Fruit fly (Drosophila melanogaster) whole organism, embryonic: Measurements from ENCODE around the gene CG43610.

Experiments used
- Blimp-1 ChIP-seq: fragments of 200-800 bp; sonication (Bioruptor generic); optimal IDR thresholded peaks from 3 replicates; lab custom pipeline; 2018; ENCODE audit warnings: missing biosample characterization, missing genetic modification characterization, mild to moderate bottlenecking, moderate library complexity, missing genetic modification reagents
- BtbVII ChIP-seq: fragments of 200-800 bp; sonication (Bioruptor generic); optimal IDR thresholded peaks from 3 replicates; lab custom pipeline; 2017; ENCODE audit warnings: missing biosample characterization, mild to moderate bottlenecking, missing genetic modification characterization
- C15 ChIP-seq: fragments of 200-800 bp; sonication (Bioruptor generic); IDR thresholded peaks from 3 replicates; pipeline ENCODE4 v1.3.6; 2022; ENCODE audit warnings: missing biosample characterization, missing genetic modification characterization
- CG10147 ChIP-seq: fragments of 200-800 bp; sonication (Bioruptor generic); optimal IDR thresholded peaks from 2 replicates; lab custom pipeline; 2019; ENCODE audit warnings: missing biosample characterization, mild to moderate bottlenecking, missing genetic modification characterization, moderate library complexity
- CG11456 ChIP-seq: fragments of 200-800 bp; sonication (Bioruptor generic); IDR thresholded peaks from 3 replicates; pipeline ENCODE4 v1.3.6; 2022; ENCODE audit warnings: missing biosample characterization, missing genetic modification characterization
- CG11504 ChIP-seq: fragments of 200-800 bp; sonication (Bioruptor generic); optimal IDR thresholded peaks from 3 replicates; lab custom pipeline; 2019; ENCODE audit warnings: missing biosample characterization, mild to moderate bottlenecking, missing genetic modification characterization, moderate library complexity
- CG15601 ChIP-seq: fragments of 200-800 bp; sonication (Bioruptor generic); optimal IDR thresholded peaks from 3 replicates; lab custom pipeline; 2019; ENCODE audit warnings: missing biosample characterization, mild to moderate bottlenecking, missing genetic modification characterization, moderate library complexity
- CG15696 ChIP-seq: fragments of 200-800 bp; sonication (Bioruptor generic); optimal IDR thresholded peaks from 2 replicates; lab custom pipeline; 2019; ENCODE audit warnings: missing biosample characterization, mild to moderate bottlenecking, missing genetic modification characterization, moderate library complexity
- CG16815 ChIP-seq: fragments of 200-800 bp; sonication (Bioruptor generic); optimal IDR thresholded peaks from 3 replicates; lab custom pipeline; 2017; ENCODE audit warnings: missing biosample characterization, mild to moderate bottlenecking, missing genetic modification characterization
- CG17385 ChIP-seq: fragments of 200-800 bp; sonication (Bioruptor generic); optimal IDR thresholded peaks from 3 replicates; lab custom pipeline; 2018; ENCODE audit warnings: missing biosample characterization, mild to moderate bottlenecking, missing genetic modification characterization
- CG18262 ChIP-seq: fragments of 200-800 bp; optimal IDR thresholded peaks from 3 replicates; lab custom pipeline; 2019; ENCODE audit warnings: missing biosample characterization, mild to moderate bottlenecking, missing genetic modification characterization, moderate library complexity
- CG18599 ChIP-seq: fragments of 200-800 bp; sonication (Bioruptor generic); optimal IDR thresholded peaks from 3 replicates; lab custom pipeline; 2017; ENCODE audit warnings: missing biosample characterization, missing genetic modification characterization, mild to moderate bottlenecking, moderate library complexity, missing genetic modification reagents
- CG2116 ChIP-seq: fragments of 200-800 bp; sonication (Bioruptor generic); optimal IDR thresholded peaks from 3 replicates; lab custom pipeline; 2018; ENCODE audit warnings: missing biosample characterization, mild to moderate bottlenecking, missing genetic modification characterization
- CG30403 ChIP-seq: fragments of 200-800 bp; sonication (Bioruptor generic); optimal IDR thresholded peaks from 3 replicates; lab custom pipeline; 2016; ENCODE audit warnings: missing biosample characterization, missing genetic modification characterization
- CG30431 ChIP-seq: fragments of 200-800 bp; sonication (Bioruptor generic); optimal IDR thresholded peaks from 2 replicates; lab custom pipeline; 2017; ENCODE audit warnings: missing biosample characterization, missing genetic modification characterization
- CG32772 ChIP-seq: fragments of 200-800 bp; sonication (Bioruptor generic); IDR thresholded peaks from 2 replicates; pipeline ENCODE4 v1.3.6; 2022; ENCODE audit warnings: missing biosample characterization, missing genetic modification characterization
- CG3281 ChIP-seq: fragments of 200-800 bp; sonication (Bioruptor generic); optimal IDR thresholded peaks from 3 replicates; lab custom pipeline; 2017; ENCODE audit warnings: missing biosample characterization, mild to moderate bottlenecking, missing genetic modification characterization
- CG4820 ChIP-seq: fragments of 200-800 bp; sonication (Bioruptor generic); optimal IDR thresholded peaks from 3 replicates; lab custom pipeline; 2016; ENCODE audit warnings: missing biosample characterization, missing genetic modification characterization
- CG7556 ChIP-seq: fragments of 200-800 bp; sonication (Bioruptor generic); optimal IDR thresholded peaks from 2 replicates; lab custom pipeline; 2017; ENCODE audit warnings: missing biosample characterization, mild to moderate bottlenecking, missing genetic modification characterization
- CG8089 ChIP-seq: fragments of 200-800 bp; sonication (Bioruptor generic); optimal IDR thresholded peaks from 3 replicates; lab custom pipeline; 2016; ENCODE audit warnings: missing biosample characterization, missing genetic modification characterization
- CG8478 ChIP-seq: fragments of >200 bp; optimal IDR thresholded peaks from 2 replicates; lab custom pipeline; 2018
- CG8924 ChIP-seq: fragments of 200-800 bp; optimal IDR thresholded peaks from 3 replicates; lab custom pipeline; 2019; ENCODE audit warnings: missing biosample characterization, mild to moderate bottlenecking, missing genetic modification characterization, moderate library complexity
- CHES-1-like ChIP-seq: fragments of 200-800 bp; sonication (Bioruptor generic); optimal IDR thresholded peaks from 2 replicates; lab custom pipeline; 2016; ENCODE audit warnings: missing biosample characterization, missing genetic modification characterization
- CoRest ChIP-seq: fragments of 200-800 bp; sonication (Bioruptor generic); optimal IDR thresholded peaks from 3 replicates; lab custom pipeline; 2018; ENCODE audit warnings: missing biosample characterization, mild to moderate bottlenecking, missing genetic modification characterization, moderate library complexity
- D19A ChIP-seq: fragments of 200-800 bp; optimal IDR thresholded peaks from 3 replicates; lab custom pipeline; 2019; ENCODE audit warnings: missing biosample characterization, mild to moderate bottlenecking, missing genetic modification characterization, moderate library complexity
- Dek ChIP-seq: fragments of 200-800 bp; sonication (Bioruptor generic); optimal IDR thresholded peaks from 3 replicates; lab custom pipeline; 2019; ENCODE audit warnings: missing biosample characterization, mild to moderate bottlenecking, missing genetic modification characterization, moderate library complexity
- Dip3 ChIP-seq: fragments of 200-800 bp; sonication (Bioruptor generic); optimal IDR thresholded peaks from 3 replicates; lab custom pipeline; 2016; ENCODE audit warnings: missing biosample characterization, missing genetic modification characterization
- Ets65A ChIP-seq: fragments of 200-800 bp; sonication (Bioruptor generic); peaks from one replicate; lab custom pipeline; 2016; ENCODE audit warnings: missing biosample characterization, missing genetic modification characterization
- Hand ChIP-seq: fragments of 200-800 bp; sonication (Bioruptor generic); optimal IDR thresholded peaks from 2 replicates; lab custom pipeline; 2017; ENCODE audit warnings: mild to moderate bottlenecking, missing biosample characterization, missing genetic modification reagents, missing genetic modification characterization
- Hmr ChIP-seq: fragments of 200-800 bp; sonication (Bioruptor generic); optimal IDR thresholded peaks from 3 replicates; lab custom pipeline; 2017; ENCODE audit warnings: mild to moderate bottlenecking, missing biosample characterization, missing genetic modification reagents, missing genetic modification characterization
- Med ChIP-seq: fragments of 200-800 bp; sonication (Bioruptor generic); peaks from one replicate; lab custom pipeline; 2016; ENCODE audit warnings: missing biosample characterization, missing genetic modification characterization, mild to moderate bottlenecking, inconsistent platforms, moderate library complexity
- NK7.1 ChIP-seq: fragments of 200-800 bp; sonication (Bioruptor generic); optimal IDR thresholded peaks from 3 replicates; lab custom pipeline; 2016; ENCODE audit warnings: missing biosample characterization, missing genetic modification characterization
- Spps ChIP-seq: fragments of 200-800 bp; sonication (Bioruptor generic); optimal IDR thresholded peaks from 2 replicates; lab custom pipeline; 2018; ENCODE audit warnings: missing biosample characterization, mild to moderate bottlenecking, missing genetic modification characterization
- ase ChIP-seq: fragments of 200-800 bp; sonication (Bioruptor generic); IDR thresholded peaks from 3 replicates; pipeline ENCODE4 v1.3.6; 2022; ENCODE audit warnings: missing biosample characterization, missing genetic modification characterization
- bsh ChIP-seq, 2 experiments: fragments of 200-800 bp; sonication (Bioruptor generic); optimal IDR thresholded peaks; 2 replicates each; lab custom pipeline; 2017 to 2018; ENCODE audit warnings: mild to moderate bottlenecking in 2 of 2, missing biosample characterization in 2 of 2, missing genetic modification characterization in 2 of 2, moderate library complexity in 1 of 2
- ci ChIP-seq: fragments of 200-800 bp; sonication (Bioruptor generic); IDR thresholded peaks from 3 replicates; pipeline ENCODE4 v1.3.6; 2022; ENCODE audit warnings: missing biosample characterization, missing genetic modification characterization
- eve ChIP-seq, 2 experiments: fragments of >200 bp; optimal IDR thresholded peaks; 2 replicates each; lab custom pipeline; 2017; ENCODE audit warnings: missing biosample characterization in 2 of 2, missing genetic modification characterization in 2 of 2
- fd64A ChIP-seq: fragments of 200-800 bp; sonication (Bioruptor generic); optimal IDR thresholded peaks from 3 replicates; lab custom pipeline; 2018; ENCODE audit warnings: missing biosample characterization, mild to moderate bottlenecking, missing genetic modification characterization
- fd96Cb ChIP-seq: fragments of 200-800 bp; sonication (Bioruptor generic); optimal IDR thresholded peaks from 2 replicates; lab custom pipeline; 2018; ENCODE audit warnings: missing biosample characterization, mild to moderate bottlenecking, missing genetic modification characterization, moderate library complexity
- grau ChIP-seq: fragments of 200-800 bp; optimal IDR thresholded peaks from 3 replicates; lab custom pipeline; 2019; ENCODE audit warnings: missing biosample characterization, mild to moderate bottlenecking, missing genetic modification characterization, moderate library complexity
- lilli ChIP-seq: fragments of 200-800 bp; sonication (Bioruptor generic); optimal IDR thresholded peaks from 3 replicates; lab custom pipeline; 2016; ENCODE audit warnings: missing biosample characterization, missing genetic modification characterization
- lmd ChIP-seq: fragments of 200-800 bp; sonication (Bioruptor generic); IDR thresholded peaks from 2 replicates; pipeline ENCODE4 v1.3.6; 2022; ENCODE audit warnings: missing biosample characterization, missing genetic modification characterization
- prd ChIP-seq, 3 experiments: fragments of >200 bp in 2 of 3; fragments of 200-800 bp in 1 of 3; sonication (Bioruptor generic) in 1 of 3; optimal IDR thresholded peaks in 2 of 3; IDR thresholded peaks in 1 of 3; 2 replicates in 2 of 3; 3 replicates in 1 of 3; pipeline versions ENCODE4 v1.3.6 to Lab custom; 2017 to 2022; ENCODE audit warnings: missing biosample characterization in 1 of 3, missing genetic modification characterization in 1 of 3
- salm ChIP-seq: fragments of 200-800 bp; sonication (Bioruptor generic); optimal IDR thresholded peaks from 2 replicates; lab custom pipeline; 2018; ENCODE audit warnings: missing biosample characterization, mild to moderate bottlenecking, missing genetic modification characterization
- sens ChIP-seq: fragments of 200-800 bp; sonication (Bioruptor generic); peaks from one replicate; lab custom pipeline; 2016; ENCODE audit warnings: missing biosample characterization, missing genetic modification characterization
- sens-2 ChIP-seq: fragments of 200-800 bp; sonication (Bioruptor generic); IDR thresholded peaks from 2 replicates; pipeline ENCODE4 v1.3.6; 2022; ENCODE audit warnings: missing biosample characterization, missing genetic modification characterization
- slou ChIP-seq: fragments of 200-800 bp; sonication (Bioruptor generic); optimal IDR thresholded peaks from 3 replicates; lab custom pipeline; 2016; ENCODE audit warnings: missing biosample characterization, missing genetic modification characterization
- trem ChIP-seq: fragments of 200-800 bp; optimal IDR thresholded peaks from 3 replicates; lab custom pipeline; 2019; ENCODE audit warnings: missing biosample characterization, mild to moderate bottlenecking, missing genetic modification characterization, moderate library complexity
- usp ChIP-seq: fragments of >200 bp; optimal IDR thresholded peaks from 2 replicates; lab custom pipeline; 2017; ENCODE audit warnings: missing biosample characterization, missing genetic modification characterization
- zen ChIP-seq: fragments of 200-800 bp; sonication (Bioruptor generic); optimal IDR thresholded peaks from 3 replicates; lab custom pipeline; 2018; ENCODE audit warnings: missing biosample characterization, mild to moderate bottlenecking, missing genetic modification characterization, moderate library complexity

Gene CG43610

dm6 chr2L:6830264-6830729 is 31.3 kb downstream of the CG43610 start (continued):
- TF ChIP-seq Dip3 (no peak), ase (GFP tag; lab: Robert Waterston, UW) (no peak), CG17385 (GFP tag; lab: Kevin White, UChicago) (peak; percentile 45), CG32772 (GFP tag; lab: Robert Waterston, UW) (peak; percentile 30; the same call in 1 of the 2 replicates), CG8924 (tag; lab: Kevin White, UChicago) (peak; percentile 83), CG7556 (GFP tag; lab: Kevin White, UChicago) (peak; percentile 89), Spps (tag; lab: Kevin White, UChicago) (peak; percentile 28), ci (peak; percentile 33; the same call in 1 of the 3 replicates), CG10147 (GFP tag; lab: Kevin White, UChicago) (peak; percentile 31), Med (GFP tag; lab: Kevin White, UChicago) (peak; percentile 70), usp (GFP tag; lab: Kevin White, UChicago) (no peak), D19A (tag; lab: Kevin White, UChicago) (peak; percentile 76), CG30431 (GFP tag; lab: Kevin White, UChicago) (peak; percentile 21), lilli (GFP tag; lab: Kevin White, UChicago) (peak; percentile 7), Hmr (GFP tag; lab: Kevin White, UChicago) (peak; percentile 56), fd64A (GFP tag; lab: Kevin White, UChicago) (no peak), CG15601 (tag; lab: Kevin White, UChicago) (peak; percentile 49), CG2116 (GFP tag; lab: Kevin White, UChicago) (peak; percentile 16), trem (tag; lab: Kevin White, UChicago) (peak; percentile 59), CHES-1-like (GFP tag; lab: Kevin White, UChicago) (no peak), C15 (GFP tag; lab: Robert Waterston, UW) (no peak), CG3281 (peak; percentile 47), lmd (peak; percentile 24; the same call in 1 of the 2 replicates), CG11456 (no peak), sens-2 (GFP tag; lab: Robert Waterston, UW) (peak; percentile 37; the same call in 1 of the 2 replicates), Dek (no peak), CG8478 (no peak), slou (no peak), fd96Cb (tag; lab: Kevin White, UChicago) (peak; percentile 52), CG11504 (tag; lab: Kevin White, UChicago) (peak; percentile 69), bsh (GFP tag; optimal IDR thresholded peaks at IDR 0.05; lab: Kevin White, UChicago) (peak in 1 of 2 experiments; percentile 56), salm (tag; lab: Kevin White, UChicago) (peak; percentile 2), CG18599 (GFP tag; lab: Kevin White, UChicago) (peak; percentile 64), CG15696 (tag; lab: Kevin White, UChicago) (peak; percentile 87), zen (peak; percentile 79), CG8089 (GFP tag; lab: Kevin White, UChicago) (no peak), grau (tag; lab: Kevin White, UChicago) (peak; percentile 66), NK7.1 (GFP tag; lab: Kevin White, UChicago) (no peak), CG18262 (tag; lab: Kevin White, UChicago) (peak; percentile 88), BtbVII (GFP tag; lab: Kevin White, UChicago) (peak; percentile 1), CG30403 (GFP tag; lab: Kevin White, UChicago) (peak; percentile 58), Hand (GFP tag; lab: Kevin White, UChicago) (peak; percentile 36), CG16815 (GFP tag; lab: Kevin White, UChicago) (peak; percentile 34), prd (optimal IDR thresholded peaks at IDR 0.05; lab: Kevin White, UChicago) (no peak), prd (GFP tag; IDR thresholded peaks at IDR 0.05; lab: Robert Waterston, UW) (peak; percentile 74; the same call in 2 of the 3 replicates), Ets65A (GFP tag; lab: Kevin White, UChicago) (peak; percentile 54), sens (GFP tag; lab: Kevin White, UChicago) (peak; percentile 83), CoRest (tag; lab: Kevin White, UChicago) (peak; percentile 69), eve (GFP tag; optimal IDR thresholded peaks at IDR 0.05; lab: Kevin White, UChicago) (peak in 1 of 2 experiments; percentile 84), CG4820 (peak; percentile 6), Blimp-1 (no peak)
